Worm (Caenorhabditis elegans): ENCODE data around the gene nas-18.

DNA sequence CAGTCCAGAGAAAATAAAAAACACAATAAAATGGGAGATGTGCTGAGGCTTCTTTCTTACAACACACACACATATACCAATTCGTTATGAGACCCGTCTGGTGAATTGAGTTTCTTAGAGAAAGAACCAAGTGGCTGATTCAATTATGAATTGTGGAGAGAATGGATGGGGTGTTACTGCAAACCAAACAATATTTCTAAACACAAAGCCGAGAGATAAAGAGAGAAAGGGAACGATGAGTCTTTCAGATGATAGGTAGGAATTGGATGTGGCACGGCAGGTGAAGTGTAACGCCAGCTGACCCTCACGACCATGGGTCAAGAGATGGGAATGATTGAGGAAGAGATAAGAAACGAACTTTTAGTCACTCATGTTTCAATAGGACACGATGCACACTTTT, 50.1 kb downstream of the nas-18 start, which contains the start of gene mig-17:
- TF ChIP-seq mcd-1 (GFP tag; IDR thresholded peaks at IDR 0.05) (no peak), dox-1 (GFP tag; IDR thresholded peaks at IDR 0.05) (no peak), ama-1 (optimal IDR thresholded peaks at IDR 0.05) (no peak), ama-1 (GFP tag; optimal IDR thresholded peaks at IDR 0.05) (no peak), tlf-1 (GFP tag; optimal IDR thresholded peaks at IDR 0.05) (no peak), madf-3 (GFP tag; IDR thresholded peaks at IDR 0.05) (no peak), D2030.7 (GFP tag; IDR thresholded peaks at IDR 0.05) (no peak), ets-4 (GFP tag; optimal IDR thresholded peaks at IDR 0.05) (no peak)
